Worm (Caenorhabditis elegans) whole organism, midembryonic: ENCODE results near the gene ZC404.2.

ENCODE experiments used
- flt-1 ChIP-seq: fragments of 200-800 bp; sonication (Bioruptor generic); IDR thresholded peaks from 2 replicates; pipeline ENCODE4 v1.3.6; 2022; ENCODE audit warnings: missing genetic modification characterization, missing compliant biosample characterization
- med-1 ChIP-seq: sonication (generic microtip); optimal IDR thresholded peaks from 2 replicates; lab custom pipeline; 2017; ENCODE audit warnings: missing genetic modification characterization, mild to moderate bottlenecking, missing compliant biosample characterization, antibody characterized with exemption, missing genetic modification reagents; ENCODE audit not compliant: insufficient read depth
- ref-1 ChIP-seq: fragments of 200-800 bp; sonication (Bioruptor generic); conservative IDR thresholded peaks from 2 replicates; pipeline ENCODE4 v1.3.6; 2022; ENCODE audit warnings: missing genetic modification reagents, missing genetic modification characterization, missing compliant biosample characterization
- tab-1 ChIP-seq: fragments of 200-800 bp; sonication (Bioruptor generic); IDR thresholded peaks from 2 replicates; pipeline ENCODE4 v1.3.6; 2022; ENCODE audit warnings: missing genetic modification characterization, missing compliant biosample characterization
- ztf-23 ChIP-seq: fragments of 200-800 bp; sonication (Bioruptor generic); IDR thresholded peaks from 2 replicates; pipeline ENCODE4 v1.3.6; 2022; ENCODE audit warnings: missing genetic modification reagents, missing genetic modification characterization, missing compliant biosample characterization
- ztf-29 ChIP-seq: fragments of 200-800 bp; sonication (Bioruptor generic); IDR thresholded peaks from 2 replicates; pipeline ENCODE4 v1.3.6; 2022; ENCODE audit warnings: missing genetic modification reagents, missing genetic modification characterization, missing compliant biosample characterization

DNA sequence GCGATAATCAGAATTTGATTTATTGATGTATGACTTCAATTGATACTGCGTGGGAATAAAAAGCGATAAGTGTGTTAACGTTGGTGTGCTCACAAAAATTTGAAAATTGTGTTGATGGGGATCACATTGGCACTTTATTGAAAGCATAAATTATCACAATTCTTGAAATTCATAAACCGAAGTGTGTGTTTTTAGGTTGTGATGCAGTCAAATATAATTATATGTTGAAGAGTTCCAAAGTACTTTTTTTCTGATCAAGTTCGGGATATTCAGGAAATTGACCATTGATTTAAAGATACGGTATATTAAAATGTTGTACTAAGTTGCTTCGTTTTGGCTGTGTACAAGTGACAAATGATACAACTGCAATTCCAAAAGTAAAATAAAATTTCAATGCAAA is 12.0 kb upstream of the ZC404.2 start, which contains the start of gene srh-28:
- no peak for TF ChIP-seq med-1 (GFP tag; lab: Kevin White, UChicago)
- no peak for TF ChIP-seq tab-1 (GFP tag; lab: Robert Waterston, UW)
- no peak for TF ChIP-seq ztf-23 (GFP tag; lab: Robert Waterston, UW)
- TF ChIP-seq flt-1 (GFP tag; lab: Robert Waterston, UW): no peak
- no peak for TF ChIP-seq ztf-29 (GFP tag; lab: Robert Waterston, UW)
- TF ChIP-seq ref-1 (GFP tag; lab: Robert Waterston, UW): no peak
